Worm (Caenorhabditis elegans): ENCODE results near the gene Y37D8A.6.
A peak's percentile ranks its signal among the peaks of the same experiment; 100 is the strongest.

Gene Y37D8A.6

DNA sequence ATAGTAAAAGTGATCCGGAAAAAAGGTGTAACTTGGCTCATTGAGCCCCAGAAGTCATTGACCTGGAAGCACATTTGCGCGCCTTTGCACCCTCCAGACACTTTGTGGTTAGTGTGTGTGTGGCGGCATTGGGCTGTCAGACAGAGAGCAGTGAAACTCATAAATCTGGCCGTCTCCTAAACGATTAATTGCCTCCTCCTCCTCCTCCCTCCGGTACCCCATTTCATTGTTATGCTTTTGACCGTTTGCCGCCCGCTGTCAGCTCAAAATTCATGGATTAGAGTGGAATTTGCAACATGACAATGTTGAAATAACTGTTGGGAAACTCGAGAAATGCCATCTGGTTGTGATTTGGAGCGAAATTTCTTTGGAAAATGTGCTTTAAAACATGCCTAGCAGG lies 34.0 kb upstream of the Y37D8A.6 start:
- TF ChIP-seq tab-1 (GFP tag; IDR thresholded peaks at IDR 0.05) (no peak), ztf-29 (GFP tag; IDR thresholded peaks at IDR 0.05) (no peak), ref-1 (GFP tag; conservative IDR thresholded peaks at IDR 0.05) (no peak), T22C8.4 (GFP tag; IDR thresholded peaks at IDR 0.05) (no peak), ztf-23 (GFP tag; IDR thresholded peaks at IDR 0.05) (no peak), flt-1 (GFP tag; IDR thresholded peaks at IDR 0.05) (no peak), cog-1 (tag; optimal IDR thresholded peaks at IDR 0.05) (no peak), med-1 (GFP tag; optimal IDR thresholded peaks at IDR 0.05; ENCODE audit: insufficient read depth) (no peak), klf-2 (GFP tag; conservative IDR thresholded peaks at IDR 0.05) (no peak)

DNA sequence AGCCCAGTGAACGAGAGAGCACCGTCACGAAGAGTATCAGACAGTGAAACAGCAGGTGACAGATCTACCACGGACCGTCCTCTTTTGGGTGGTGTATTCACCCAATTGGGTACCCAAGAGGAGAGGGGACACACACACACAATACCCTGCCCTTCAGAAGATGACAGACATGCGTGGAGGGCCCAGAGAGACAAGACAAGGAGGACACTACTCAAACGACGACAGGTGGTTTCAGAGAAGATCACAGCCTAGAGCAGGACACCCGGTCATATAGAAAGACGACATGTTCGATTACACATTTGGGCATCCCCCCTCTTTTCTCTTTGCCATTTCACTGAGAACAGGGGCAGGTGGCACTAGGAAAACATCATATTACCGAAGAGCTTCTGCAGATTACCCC lies 24.1 kb upstream of the Y37D8A.6 start:
- TF ChIP-seq T22C8.4 (GFP tag; IDR thresholded peaks at IDR 0.05) (no peak), ztf-29 (GFP tag; IDR thresholded peaks at IDR 0.05) (no peak), klf-2 (GFP tag; conservative IDR thresholded peaks at IDR 0.05) (no peak), tab-1 (GFP tag; IDR thresholded peaks at IDR 0.05) (no peak), cog-1 (tag; optimal IDR thresholded peaks at IDR 0.05) (peak; percentile 5), ztf-23 (GFP tag; IDR thresholded peaks at IDR 0.05) (no peak), ref-1 (GFP tag; conservative IDR thresholded peaks at IDR 0.05) (no peak; the same call in 1 of the 2 replicates), flt-1 (GFP tag; IDR thresholded peaks at IDR 0.05) (0 out of 2 replicates have a peak, but pooled peaks have one; percentile 58), med-1 (GFP tag; optimal IDR thresholded peaks at IDR 0.05; ENCODE audit: insufficient read depth) (no peak)

DNA sequence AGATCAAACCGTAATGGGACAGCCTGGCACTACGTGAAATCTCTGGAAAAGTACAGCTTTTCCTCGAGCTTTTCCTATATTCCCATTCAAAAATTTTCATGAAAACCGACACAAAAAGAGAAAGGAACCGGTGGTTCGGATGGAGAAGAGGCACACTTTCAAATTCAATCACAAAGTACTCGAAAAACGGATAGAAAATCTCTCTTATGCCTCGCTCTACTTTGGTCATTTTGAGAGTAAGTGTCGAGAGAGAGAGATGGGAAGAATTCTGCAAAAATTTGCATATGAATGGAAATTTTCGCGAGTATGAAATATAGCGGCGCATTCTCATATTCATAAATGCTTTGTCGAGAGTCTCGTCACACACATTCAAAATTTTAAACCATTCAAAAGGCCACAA lies 22.7 kb upstream of the Y37D8A.6 start:
- TF ChIP-seq klf-2 (GFP tag; conservative IDR thresholded peaks at IDR 0.05) (no peak), ztf-29 (GFP tag; IDR thresholded peaks at IDR 0.05) (no peak), ztf-23 (GFP tag; IDR thresholded peaks at IDR 0.05) (no peak), tab-1 (GFP tag; IDR thresholded peaks at IDR 0.05) (no peak), T22C8.4 (GFP tag; IDR thresholded peaks at IDR 0.05) (no peak), cog-1 (tag; optimal IDR thresholded peaks at IDR 0.05) (no peak), flt-1 (GFP tag; IDR thresholded peaks at IDR 0.05) (no peak), med-1 (GFP tag; optimal IDR thresholded peaks at IDR 0.05; ENCODE audit: insufficient read depth) (no peak), ref-1 (GFP tag; conservative IDR thresholded peaks at IDR 0.05) (no peak)

DNA sequence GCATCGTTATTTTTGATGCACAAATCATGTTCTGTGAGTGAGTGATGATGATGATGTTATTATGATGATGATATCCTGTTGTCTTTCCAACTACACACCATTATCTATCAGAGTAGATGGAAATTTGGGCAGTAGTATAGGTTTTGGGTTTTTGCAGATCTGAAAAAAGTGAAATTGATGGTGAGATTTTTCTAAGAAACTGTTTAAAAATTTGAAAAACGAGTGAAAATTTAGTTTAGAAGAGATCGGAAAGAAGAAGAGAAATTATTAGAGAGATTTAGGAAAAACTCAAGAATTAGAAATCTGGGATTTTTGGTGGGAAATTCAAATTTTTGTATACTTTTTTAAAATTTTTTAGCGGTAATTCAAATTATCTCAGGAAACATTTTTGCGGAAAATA lies 21.5 kb upstream of the Y37D8A.6 start, which contains the start of the genes Y37D8A.29 and unc-71:
Y37D8A.29 (minus strand) TSS at position 101 of the 400 bp plus-strand sequence.
unc-71 (minus strand) TSS at position 159 of the 400 bp plus-strand sequence.
- TF ChIP-seq med-1 (GFP tag; optimal IDR thresholded peaks at IDR 0.05; ENCODE audit: insufficient read depth) (no peak), T22C8.4 (GFP tag; IDR thresholded peaks at IDR 0.05) (no peak), flt-1 (GFP tag; IDR thresholded peaks at IDR 0.05) (no peak), ztf-23 (GFP tag; IDR thresholded peaks at IDR 0.05) (no peak), ztf-29 (GFP tag; IDR thresholded peaks at IDR 0.05) (no peak), cog-1 (tag; optimal IDR thresholded peaks at IDR 0.05) (no peak), tab-1 (GFP tag; IDR thresholded peaks at IDR 0.05) (no peak), ref-1 (GFP tag; conservative IDR thresholded peaks at IDR 0.05) (no peak), klf-2 (GFP tag; conservative IDR thresholded peaks at IDR 0.05) (no peak)

ce11 chrIII:12885153-12885552 lies 15.1 kb upstream of the Y37D8A.6 start:
- TF ChIP-seq med-1 (GFP tag; optimal IDR thresholded peaks at IDR 0.05; ENCODE audit: insufficient read depth) (no peak), cog-1 (tag; optimal IDR thresholded peaks at IDR 0.05) (no peak), ztf-23 (GFP tag; IDR thresholded peaks at IDR 0.05) (no peak), tab-1 (GFP tag; IDR thresholded peaks at IDR 0.05) (no peak), ztf-29 (GFP tag; IDR thresholded peaks at IDR 0.05) (no peak), flt-1 (GFP tag; IDR thresholded peaks at IDR 0.05) (no peak), ref-1 (GFP tag; conservative IDR thresholded peaks at IDR 0.05) (no peak), klf-2 (GFP tag; conservative IDR thresholded peaks at IDR 0.05) (no peak), T22C8.4 (GFP tag; IDR thresholded peaks at IDR 0.05) (no peak)

DNA sequence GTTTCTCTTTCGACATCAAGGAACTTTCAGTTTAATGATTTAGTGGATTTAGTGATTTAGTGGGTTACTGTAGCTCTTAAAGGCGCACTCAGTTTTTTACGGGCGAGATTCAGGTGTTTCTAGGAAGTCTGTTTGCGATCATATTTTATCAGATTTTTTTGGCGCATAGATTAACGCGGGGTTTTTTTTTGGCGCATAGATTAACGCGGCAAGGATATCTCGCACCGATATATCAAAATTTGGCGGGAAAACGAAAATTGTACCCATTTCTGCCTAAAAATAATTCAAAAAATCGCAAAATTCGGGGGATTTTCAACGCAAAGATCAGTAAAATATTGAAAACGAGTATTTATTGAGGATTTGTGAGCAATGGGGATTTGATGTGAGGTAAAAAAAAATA lies 10.6 kb upstream of the Y37D8A.6 start:
- TF ChIP-seq ztf-23 (GFP tag; IDR thresholded peaks at IDR 0.05) (no peak), med-1 (GFP tag; optimal IDR thresholded peaks at IDR 0.05; ENCODE audit: insufficient read depth) (no peak), T22C8.4 (GFP tag; IDR thresholded peaks at IDR 0.05) (no peak), ref-1 (GFP tag; conservative IDR thresholded peaks at IDR 0.05) (no peak), flt-1 (GFP tag; IDR thresholded peaks at IDR 0.05) (no peak), tab-1 (GFP tag; IDR thresholded peaks at IDR 0.05) (no peak), ztf-29 (GFP tag; IDR thresholded peaks at IDR 0.05) (no peak), klf-2 (GFP tag; conservative IDR thresholded peaks at IDR 0.05) (no peak), cog-1 (tag; optimal IDR thresholded peaks at IDR 0.05) (no peak)

DNA sequence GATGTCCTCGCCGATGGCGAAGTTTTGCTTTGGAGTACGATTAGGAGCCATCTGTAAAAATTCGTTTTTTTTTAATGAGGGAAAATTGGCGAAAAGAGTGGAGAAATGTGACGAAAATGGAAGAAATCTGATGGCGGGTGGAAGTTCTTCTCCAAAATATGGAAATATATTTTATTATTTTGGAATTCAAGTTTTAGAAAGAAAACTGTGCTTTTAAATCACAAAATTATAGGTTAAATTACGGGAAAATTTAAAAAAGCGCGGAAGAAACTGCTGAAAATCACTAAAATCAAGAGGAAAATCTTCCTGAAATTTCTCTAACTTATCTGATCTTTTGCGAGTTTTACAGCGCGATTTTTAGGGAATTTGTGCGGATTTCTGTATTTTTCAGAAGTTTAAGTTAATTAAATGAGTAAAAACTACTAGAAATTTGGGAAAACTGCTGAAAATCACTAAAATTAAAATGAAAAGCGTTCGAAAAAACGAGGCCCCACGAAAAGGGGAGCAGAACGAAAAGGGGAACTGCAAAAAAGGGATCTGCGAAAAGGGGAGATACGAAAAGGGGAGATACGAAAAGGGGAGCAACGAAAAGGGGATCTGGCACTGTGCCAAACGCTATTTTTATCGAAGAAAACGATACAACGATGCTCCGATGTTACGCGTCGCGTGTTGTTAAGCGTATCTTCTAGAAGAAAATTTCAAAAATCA lies 7.6 kb upstream of the Y37D8A.6 start, which contains the start of the genes cec-7 and enu-3.5:
cec-7 (minus strand) TSS at position 51 of the 708 bp plus-strand sequence.
enu-3.5 (plus strand) TSS at position 670 of the 708 bp plus-strand sequence.
- 0 out of 2 replicates have a peak, but pooled peaks have one; percentile 36 for TF ChIP-seq ztf-23 (GFP tag; IDR thresholded peaks at IDR 0.05)
- no peak for TF ChIP-seq tab-1 (GFP tag; IDR thresholded peaks at IDR 0.05)
- TF ChIP-seq flt-1 (GFP tag; IDR thresholded peaks at IDR 0.05), result 0 out of 2 replicates have a peak, but pooled peaks have one; percentile 9
- no peak for TF ChIP-seq med-1 (GFP tag; optimal IDR thresholded peaks at IDR 0.05; ENCODE audit: insufficient read depth)
- TF ChIP-seq klf-2 (GFP tag; conservative IDR thresholded peaks at IDR 0.05), result peak; percentile 59; the same call in 1 of the 2 replicates
- no peak for TF ChIP-seq T22C8.4 (GFP tag; IDR thresholded peaks at IDR 0.05)

DNA sequence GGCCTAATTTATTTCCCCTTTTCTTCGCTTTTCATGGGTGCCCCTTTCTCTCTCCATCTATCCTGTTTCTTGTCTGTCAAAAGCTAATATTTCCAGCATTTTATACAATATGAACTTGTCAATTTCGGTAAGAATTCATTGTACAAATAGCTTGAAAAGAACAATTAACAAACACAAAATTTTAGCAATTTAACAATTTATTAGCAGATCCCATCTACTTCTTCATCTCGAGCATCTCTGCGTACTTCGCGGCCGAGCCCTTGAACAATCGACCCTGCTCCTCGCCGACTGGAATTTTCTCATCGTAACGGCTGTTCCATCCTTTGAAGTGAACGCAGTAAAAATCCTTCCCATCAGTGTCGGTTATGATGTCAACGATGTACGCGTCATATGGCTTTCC lies 5.6 kb upstream of the Y37D8A.6 start:
- TF ChIP-seq med-1 (GFP tag; optimal IDR thresholded peaks at IDR 0.05; ENCODE audit: insufficient read depth), result no peak
- TF ChIP-seq klf-2 (GFP tag; conservative IDR thresholded peaks at IDR 0.05), result no peak
- TF ChIP-seq T22C8.4 (GFP tag; IDR thresholded peaks at IDR 0.05), result no peak
- no peak for TF ChIP-seq flt-1 (GFP tag; IDR thresholded peaks at IDR 0.05)
- TF ChIP-seq cog-1 (tag; optimal IDR thresholded peaks at IDR 0.05), result no peak
- no peak for TF ChIP-seq ref-1 (GFP tag; conservative IDR thresholded peaks at IDR 0.05)
- TF ChIP-seq ztf-23 (GFP tag; IDR thresholded peaks at IDR 0.05), result no peak
- no peak for TF ChIP-seq ztf-29 (GFP tag; IDR thresholded peaks at IDR 0.05)
- TF ChIP-seq tab-1 (GFP tag; IDR thresholded peaks at IDR 0.05), result no peak

ce11 chrIII:12874606-12875066 lies 4.5 kb upstream of the Y37D8A.6 start, which contains the start of the genes mrg-1 and spcs-2:
mrg-1 (minus strand) TSS chrIII:12874656.
spcs-2 (plus strand) TSS chrIII:12875031.
- TF ChIP-seq klf-2 (GFP tag; conservative IDR thresholded peaks at IDR 0.05) (peak; percentile 58; the same call in 1 of the 2 replicates), ref-1 (GFP tag; conservative IDR thresholded peaks at IDR 0.05) (no peak), med-1 (GFP tag; optimal IDR thresholded peaks at IDR 0.05; ENCODE audit: insufficient read depth) (peak; percentile 74), ztf-23 (GFP tag; IDR thresholded peaks at IDR 0.05) (peak; percentile 86), tab-1 (GFP tag; IDR thresholded peaks at IDR 0.05) (peak; percentile 76), flt-1 (GFP tag; IDR thresholded peaks at IDR 0.05) (peak; percentile 85), ztf-29 (GFP tag; IDR thresholded peaks at IDR 0.05) (0 out of 2 replicates have a peak, but pooled peaks have one; percentile 67), cog-1 (tag; optimal IDR thresholded peaks at IDR 0.05) (peak; percentile 72), T22C8.4 (GFP tag; IDR thresholded peaks at IDR 0.05) (no peak)
